Worm (Caenorhabditis elegans): ENCODE results near the gene tbb-4.

ce11 chrX:9483754-9484153 is 47.1 kb upstream of the tbb-4 start:
- TF ChIP-seq ztf-11 (tag; optimal IDR thresholded peaks at IDR 0.05) (no peak), ets-5 (GFP tag; IDR thresholded peaks at IDR 0.05) (no peak), nhr-76 (tag; optimal IDR thresholded peaks at IDR 0.05) (no peak), unc-62 (GFP tag; optimal IDR thresholded peaks at IDR 0.05) (no peak), nhr-11 (tag; optimal IDR thresholded peaks at IDR 0.05) (no peak)

Measured in whole organism, L1 larva.